Worm (Caenorhabditis elegans) whole organism, late embryonic: ENCODE measurements around the gene tlk-1.

ENCODE experiments used
- F13H6.1 ChIP-seq: sonication (generic microtip); optimal IDR thresholded peaks from 2 replicates; lab custom pipeline; 2016; ENCODE audit warnings: missing genetic modification characterization, missing compliant biosample characterization
- ama-1 ChIP-seq: fragments of 150-350 bp; optimal IDR thresholded peaks from 2 replicates; lab custom pipeline; 2014
- ceh-34 ChIP-seq: sonication (generic microtip); optimal IDR thresholded peaks from 2 replicates; lab custom pipeline; 2016; ENCODE audit warnings: mild to moderate bottlenecking, missing genetic modification characterization, missing compliant biosample characterization
- elt-2 ChIP-seq: sonication (generic microtip); optimal IDR thresholded peaks from 2 replicates; lab custom pipeline; 2016; ENCODE audit warnings: missing genetic modification reagents, missing genetic modification characterization, missing compliant biosample characterization
- ets-4 ChIP-seq: sonication (generic microtip); optimal IDR thresholded peaks from 2 replicates; lab custom pipeline; 2016; ENCODE audit warnings: missing genetic modification characterization, missing compliant biosample characterization
- hlh-30 ChIP-seq: sonication (generic microtip); optimal IDR thresholded peaks from 2 replicates; lab custom pipeline; 2017; ENCODE audit warnings: antibody characterized with exemption, missing genetic modification characterization, missing compliant biosample characterization; ENCODE audit not compliant: insufficient read depth
- nfya-1 ChIP-seq: sonication (generic microtip); optimal IDR thresholded peaks from 2 replicates; lab custom pipeline; 2017; ENCODE audit warnings: missing genetic modification characterization, mild to moderate bottlenecking, missing compliant biosample characterization, antibody characterized with exemption, moderate library complexity
- pqm-1 ChIP-seq: sonication (generic microtip); optimal IDR thresholded peaks from 2 replicates; lab custom pipeline; 2016; ENCODE audit warnings: missing genetic modification characterization, missing compliant biosample characterization
- pros-1 ChIP-seq: fragments of 150-350 bp; optimal IDR thresholded peaks from 2 replicates; lab custom pipeline; 2014; ENCODE audit warnings: missing biosample characterization, missing genetic modification reagents, missing genetic modification characterization
- tbx-2 ChIP-seq: sonication (generic microtip); optimal IDR thresholded peaks from 2 replicates; lab custom pipeline; 2016; ENCODE audit warnings: missing genetic modification characterization, missing compliant biosample characterization

DNA sequence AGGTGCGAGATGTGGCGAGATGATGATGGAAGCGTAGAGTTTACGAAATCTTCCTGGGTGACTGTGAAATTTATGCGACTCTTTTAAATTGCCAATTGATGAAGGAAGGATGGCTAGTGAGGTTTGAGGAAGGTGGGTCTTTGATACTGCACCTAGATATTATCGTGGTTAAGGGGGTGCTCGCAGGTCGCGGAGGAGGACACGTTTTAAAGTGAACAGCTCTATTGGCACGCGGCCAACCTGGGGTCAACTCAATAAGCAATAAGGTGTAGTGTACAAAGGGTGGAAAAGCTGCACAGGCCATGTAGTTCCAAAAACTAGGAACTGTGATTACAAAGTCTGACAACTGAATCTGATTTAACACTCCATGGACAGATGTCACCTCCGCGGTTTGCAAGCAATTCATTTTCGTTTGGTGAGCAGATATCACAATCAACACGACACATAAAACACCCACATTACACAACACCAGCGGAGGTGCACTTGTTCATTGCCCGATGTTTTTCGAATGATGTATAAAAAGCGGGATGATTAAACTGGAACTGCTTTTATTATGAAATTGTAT is 45.7 kb downstream of the tlk-1 start:
- TF ChIP-seq ama-1 = no peak
- TF ChIP-seq elt-2 (tag; lab: Kevin White, UChicago) = no peak
- no peak for TF ChIP-seq pros-1 (tag; lab: Kevin White, UChicago)
- TF ChIP-seq F13H6.1 (tag; lab: Kevin White, UChicago) = no peak
- TF ChIP-seq ceh-34 (tag; lab: Kevin White, UChicago) = peak; percentile 4
- peak; percentile 11 for TF ChIP-seq nfya-1
- no peak for TF ChIP-seq pqm-1 (tag; lab: Kevin White, UChicago)
- TF ChIP-seq ets-4 (tag; lab: Kevin White, UChicago) = no peak
- TF ChIP-seq tbx-2 (tag; lab: Kevin White, UChicago) = no peak
- TF ChIP-seq hlh-30 (tag; lab: Kevin White, UChicago) = no peak
